Fruit fly (Drosophila melanogaster) whole organism, wandering third instar larva: ENCODE results near the gene CG16812.
A peak's percentile ranks its signal among the peaks of the same experiment; 100 is the strongest.

Experiments used
- Abd-B ChIP-seq: fragments of >200 bp; optimal IDR thresholded peaks from 2 replicates; lab custom pipeline; 2017; ENCODE audit warnings: missing biosample characterization, missing genetic modification characterization
- CG32264 ChIP-seq: fragments of 200-800 bp; sonication (Bioruptor generic); optimal IDR thresholded peaks from 2 replicates; lab custom pipeline; 2016; ENCODE audit warnings: missing biosample characterization, missing genetic modification characterization
- CG9705 ChIP-seq: fragments of 200-800 bp; sonication (Bioruptor generic); optimal IDR thresholded peaks from 2 replicates; lab custom pipeline; 2018; ENCODE audit warnings: missing biosample characterization, mild to moderate bottlenecking, missing genetic modification characterization
- CrebA ChIP-seq: fragments of 200-800 bp; sonication (Bioruptor generic); optimal IDR thresholded peaks from 2 replicates; lab custom pipeline; 2016; ENCODE audit warnings: missing biosample characterization, mild to moderate bottlenecking, missing genetic modification characterization, borderline replicate concordance
- Dfd ChIP-seq: fragments of >200 bp; optimal IDR thresholded peaks from 2 replicates; lab custom pipeline; 2017; ENCODE audit warnings: missing biosample characterization, missing genetic modification characterization
- Dif ChIP-seq: fragments of 200-275, 200-300 bp; sonication (Bioruptor generic); optimal IDR thresholded peaks from 2 replicates; lab custom pipeline; 2018; ENCODE audit warnings: missing biosample characterization, missing genetic modification characterization; ENCODE audit not compliant: partially characterized antibody
- GATAd ChIP-seq: sonication (Bioruptor generic); optimal IDR thresholded peaks from 2 replicates; lab custom pipeline; 2016; ENCODE audit warnings: missing biosample characterization, missing genetic modification characterization
- HLH106 ChIP-seq: fragments of 200-800 bp; optimal IDR thresholded peaks from 3 replicates; lab custom pipeline; 2019; ENCODE audit warnings: missing biosample characterization, mild to moderate bottlenecking, missing genetic modification characterization, moderate library complexity
- Hnf4 ChIP-seq: fragments of 200-800 bp; sonication (Bioruptor generic); optimal IDR thresholded peaks from 2 replicates; lab custom pipeline; 2016; ENCODE audit warnings: missing biosample characterization, mild to moderate bottlenecking, missing genetic modification characterization
- Hr78 ChIP-seq: fragments of >200 bp; optimal IDR thresholded peaks from 2 replicates; lab custom pipeline; 2017; ENCODE audit warnings: missing biosample characterization, missing genetic modification characterization
- Hr83 ChIP-seq: fragments of 200-300 bp; sonication (Bioruptor generic); optimal IDR thresholded peaks from 2 replicates; lab custom pipeline; 2016; ENCODE audit warnings: missing biosample characterization, mild to moderate bottlenecking, missing genetic modification characterization, moderate library complexity; ENCODE audit not compliant: poor library complexity, severe bottlenecking
- Jra ChIP-seq: sonication (Bioruptor generic); optimal IDR thresholded peaks from 2 replicates; lab custom pipeline; 2016; ENCODE audit warnings: missing biosample characterization, missing genetic modification characterization
- Mio ChIP-seq: sonication (Bioruptor generic); optimal IDR thresholded peaks from 2 replicates; lab custom pipeline; 2016; ENCODE audit warnings: missing biosample characterization, missing genetic modification characterization
- Myc ChIP-seq: fragments of >200 bp; optimal IDR thresholded peaks from 2 replicates; lab custom pipeline; 2017
- N ChIP-seq: fragments of >200 bp; optimal IDR thresholded peaks from 2 replicates; lab custom pipeline; 2018; ENCODE audit warnings: missing biosample characterization, missing external identifiers, missing genetic modification characterization
- OdsH ChIP-seq: fragments of 200-800 bp; sonication (Bioruptor generic); optimal IDR thresholded peaks from 2 replicates; lab custom pipeline; 2016; ENCODE audit warnings: missing biosample characterization, mild to moderate bottlenecking, missing genetic modification characterization
- Rel ChIP-seq, 2 experiments: fragments of 200-800 bp; sonication (Bioruptor generic) in 1 of 2; optimal IDR thresholded peaks; 2 replicates in 1 of 2; 3 replicates in 1 of 2; lab custom pipeline; 2016 to 2019; ENCODE audit warnings: mild to moderate bottlenecking in 2 of 2, missing biosample characterization in 2 of 2, missing genetic modification characterization in 2 of 2, moderate library complexity in 1 of 2
- Sp1 ChIP-seq: fragments of 200-800 bp; sonication (Bioruptor generic); optimal IDR thresholded peaks from 3 replicates; lab custom pipeline; 2019; ENCODE audit warnings: missing biosample characterization, mild to moderate bottlenecking, missing genetic modification characterization, moderate library complexity
- Vsx2 ChIP-seq: fragments of 200-300, 225-300 bp; sonication (Bioruptor generic); optimal IDR thresholded peaks from 2 replicates; lab custom pipeline; 2018; ENCODE audit warnings: missing biosample characterization, missing genetic modification characterization; ENCODE audit not compliant: partially characterized antibody
- br ChIP-seq: fragments of 200-800 bp; sonication (Bioruptor generic); optimal IDR thresholded peaks from 2 replicates; lab custom pipeline; 2016; ENCODE audit warnings: missing biosample characterization, missing genetic modification characterization
- brk ChIP-seq: fragments of 200-800 bp; sonication (Bioruptor generic); optimal IDR thresholded peaks from 2 replicates; lab custom pipeline; 2016; ENCODE audit warnings: missing biosample characterization, mild to moderate bottlenecking, missing genetic modification characterization
- dl ChIP-seq, 2 experiments: fragments of 175-275, 200-275 bp in 1 of 2; fragments of 200-275 bp in 1 of 2; sonication (Bioruptor generic); optimal IDR thresholded peaks; lab custom pipeline; 2018; ENCODE audit warnings: mild to moderate bottlenecking in 2 of 2, missing biosample characterization in 2 of 2, missing genetic modification characterization in 2 of 2, moderate library complexity in 2 of 2; ENCODE audit not compliant: partially characterized antibody in 2 of 2, insufficient read depth in 1 of 2
- dmrt93B ChIP-seq: fragments of 200-800 bp; sonication (Bioruptor generic); optimal IDR thresholded peaks from 2 replicates; lab custom pipeline; 2018; ENCODE audit warnings: missing biosample characterization, mild to moderate bottlenecking, missing genetic modification characterization
- dsf ChIP-seq: sonication (Bioruptor generic); optimal IDR thresholded peaks from 2 replicates; lab custom pipeline; 2016; ENCODE audit warnings: missing biosample characterization, missing genetic modification characterization, borderline replicate concordance
- ey ChIP-seq: fragments of 200-800 bp; sonication (Bioruptor generic); optimal IDR thresholded peaks from 2 replicates; lab custom pipeline; 2016; ENCODE audit warnings: missing biosample characterization, missing genetic modification characterization
- foxo ChIP-seq, 2 experiments: fragments of 200-800 bp; sonication (Bioruptor generic); optimal IDR thresholded peaks; 2 replicates in 1 of 2; 3 replicates in 1 of 2; lab custom pipeline; 2016 to 2017; ENCODE audit warnings: missing biosample characterization in 2 of 2, missing genetic modification characterization in 2 of 2
- fru ChIP-seq: fragments of 200-800 bp; sonication (Bioruptor generic); optimal IDR thresholded peaks from 3 replicates; lab custom pipeline; 2016; ENCODE audit warnings: missing biosample characterization, mild to moderate bottlenecking, missing genetic modification characterization
- h ChIP-seq: fragments of 200-800 bp; sonication (Bioruptor generic); optimal IDR thresholded peaks from 3 replicates; lab custom pipeline; 2016; ENCODE audit warnings: missing biosample characterization, mild to moderate bottlenecking, missing genetic modification characterization
- jim ChIP-seq: fragments of 175-275, 200-325 bp; sonication (Bioruptor generic); optimal IDR thresholded peaks from 2 replicates; lab custom pipeline; 2016; ENCODE audit warnings: missing biosample characterization, mild to moderate bottlenecking, missing genetic modification characterization
- lola ChIP-seq: fragments of >200 bp; optimal IDR thresholded peaks from 2 replicates; lab custom pipeline; 2017; ENCODE audit warnings: missing biosample characterization, missing genetic modification characterization
- pan ChIP-seq: fragments of >200 bp; optimal IDR thresholded peaks from 2 replicates; lab custom pipeline; 2017
- psq ChIP-seq: fragments of 200-800 bp; sonication (Bioruptor generic); optimal IDR thresholded peaks from 3 replicates; lab custom pipeline; 2017; ENCODE audit warnings: missing biosample characterization, mild to moderate bottlenecking, missing genetic modification characterization, moderate library complexity
- rgr ChIP-seq: fragments of 200-800 bp; sonication (Bioruptor generic); optimal IDR thresholded peaks from 3 replicates; lab custom pipeline; 2016; ENCODE audit warnings: missing biosample characterization, mild to moderate bottlenecking, missing genetic modification characterization
- sage ChIP-seq: fragments of 200-800 bp; sonication (Bioruptor generic); optimal IDR thresholded peaks from 2 replicates; lab custom pipeline; 2016; ENCODE audit warnings: missing biosample characterization, mild to moderate bottlenecking, missing genetic modification characterization
- sv ChIP-seq: fragments of 200-800 bp; sonication (Bioruptor generic); optimal IDR thresholded peaks from 3 replicates; lab custom pipeline; 2016; ENCODE audit warnings: missing biosample characterization, missing genetic modification characterization
- tai ChIP-seq: sonication (Bioruptor generic); optimal IDR thresholded peaks from 2 replicates; lab custom pipeline; 2016; ENCODE audit warnings: missing biosample characterization, missing genetic modification characterization
- usp ChIP-seq: fragments of >200 bp; optimal IDR thresholded peaks from 2 replicates; lab custom pipeline; 2017; ENCODE audit warnings: missing biosample characterization, missing genetic modification characterization
- woc ChIP-seq: sonication (Bioruptor generic); optimal IDR thresholded peaks from 2 replicates; lab custom pipeline; 2016; ENCODE audit warnings: missing biosample characterization, mild to moderate bottlenecking, missing genetic modification characterization

The CG16812 gene

dm6 chr2L:13219281-13220092, 2.9 kb upstream of the CG16812 start, which contains the start of the genes CG9426 and mRF1:
Gene CG9426, minus strand, starts transcription at chr2L:13219923.
Gene mRF1, plus strand, starts transcription at chr2L:13219979.
- TF ChIP-seq Mio, result no peak
- TF ChIP-seq brk, result no peak
- TF ChIP-seq N (GFP tag; lab: Kevin White, UChicago), result no peak
- peak; percentile 0 for TF ChIP-seq fru
- TF ChIP-seq Dif, result no peak
- TF ChIP-seq foxo (GFP tag; optimal IDR thresholded peaks at IDR 0.05; lab: Kevin White, UChicago), result no peak
- TF ChIP-seq woc (GFP tag; lab: Kevin White, UChicago), result no peak
- peak; percentile 79 for TF ChIP-seq Hnf4 (GFP tag; lab: Kevin White, UChicago)
- TF ChIP-seq OdsH (GFP tag; lab: Kevin White, UChicago), result no peak
- TF ChIP-seq dl (GFP tag; optimal IDR thresholded peaks at IDR 0.05; lab: Kevin White, UChicago; ENCODE audit: insufficient read depth in 1 of 2, partially characterized antibody in 2 of 2), result no peak
- TF ChIP-seq rgr (GFP tag; lab: Kevin White, UChicago), result peak; percentile 41
- TF ChIP-seq Jra, result peak; percentile 37
- no peak for TF ChIP-seq CG32264 (GFP tag; lab: Kevin White, UChicago)
- TF ChIP-seq CG9705 (GFP tag; lab: Kevin White, UChicago), result no peak
- no peak for TF ChIP-seq usp (GFP tag; lab: Kevin White, UChicago)
- no peak for TF ChIP-seq Abd-B
- no peak for TF ChIP-seq dmrt93B
- no peak for TF ChIP-seq dsf
- peak; percentile 74 for TF ChIP-seq Hr83 (GFP tag; lab: Kevin White, UChicago)
- TF ChIP-seq ey (GFP tag; lab: Kevin White, UChicago), result no peak
- no peak for TF ChIP-seq Rel (GFP tag; optimal IDR thresholded peaks at IDR 0.05; lab: Kevin White, UChicago)
- TF ChIP-seq Rel (tag; optimal IDR thresholded peaks at IDR 0.05; lab: Kevin White, UChicago), result peak; percentile 1
- no peak for TF ChIP-seq sage
- TF ChIP-seq h, result peak; percentile 55
- TF ChIP-seq HLH106 (tag; lab: Kevin White, UChicago), result peak; percentile 20
- TF ChIP-seq Hr78 (GFP tag; lab: Kevin White, UChicago), result no peak
- TF ChIP-seq Dfd, result no peak
- no peak for TF ChIP-seq lola (GFP tag; lab: Kevin White, UChicago)
- no peak for TF ChIP-seq Vsx2 (GFP tag; lab: Kevin White, UChicago)
- peak; percentile 41 for TF ChIP-seq br
- no peak for TF ChIP-seq Myc
- TF ChIP-seq pan (lab: Kevin White, UChicago), result no peak
- TF ChIP-seq CrebA (GFP tag; lab: Kevin White, UChicago), result no peak
- no peak for TF ChIP-seq Sp1 (GFP tag; lab: Kevin White, UChicago)
- TF ChIP-seq psq, result peak; percentile 15
- no peak for TF ChIP-seq tai (GFP tag; lab: Kevin White, UChicago)
- TF ChIP-seq GATAd (GFP tag; lab: Kevin White, UChicago), result no peak
- TF ChIP-seq jim (GFP tag; lab: Kevin White, UChicago), result no peak
- TF ChIP-seq sv (GFP tag; lab: Kevin White, UChicago), result no peak

dm6 chr2L:13225225-13225840, 2.9 kb downstream of the CG16812 start, which contains the start of gene CG15480:
Gene CG15480, minus strand, starts transcription at chr2L:13225275.
- no peak for TF ChIP-seq Dfd
- no peak for TF ChIP-seq h
- TF ChIP-seq woc (GFP tag; lab: Kevin White, UChicago), result no peak
- TF ChIP-seq Mio, result no peak
- no peak for TF ChIP-seq CG32264 (GFP tag; lab: Kevin White, UChicago)
